Worm (Caenorhabditis elegans) whole organism, late embryonic: ENCODE results near the gene F53H4.6.

Source experiments
- T23F11.4 ChIP-seq: fragments of 200-800 bp; sonication (Bioruptor generic); optimal IDR thresholded peaks from 2 replicates; lab custom pipeline; 2018; ENCODE audit warnings: mild to moderate bottlenecking, missing genetic modification characterization, missing compliant biosample characterization
- ceh-22 ChIP-seq: sonication (generic microtip); optimal IDR thresholded peaks from 2 replicates; lab custom pipeline; 2017; ENCODE audit warnings: missing biosample characterization, missing genetic modification characterization
- dve-1 ChIP-seq: sonication (generic microtip); optimal IDR thresholded peaks from 2 replicates; lab custom pipeline; 2017; ENCODE audit warnings: antibody characterized with exemption, mild to moderate bottlenecking, missing genetic modification characterization, missing compliant biosample characterization
- fax-1 ChIP-seq: sonication (generic microtip); optimal IDR thresholded peaks from 2 replicates; lab custom pipeline; 2016; ENCODE audit warnings: missing genotype, missing genetic modification characterization, missing compliant biosample characterization
- gmeb-2 ChIP-seq: sonication (generic microtip); optimal IDR thresholded peaks from 2 replicates; lab custom pipeline; 2016; ENCODE audit warnings: missing genetic modification characterization, inconsistent platforms, missing compliant biosample characterization
- hlh-6 ChIP-seq: sonication (generic microtip); optimal IDR thresholded peaks from 2 replicates; lab custom pipeline; 2016; ENCODE audit warnings: missing genotype, missing genetic modification characterization, missing compliant biosample characterization
- lin-11 ChIP-seq: fragments of 200-800 bp; sonication (Bioruptor generic); optimal IDR thresholded peaks from 2 replicates; lab custom pipeline; 2018; ENCODE audit warnings: mild to moderate bottlenecking, missing genetic modification characterization, missing compliant biosample characterization
- nhr-11 ChIP-seq: fragments of 150-350 bp; optimal IDR thresholded peaks from 2 replicates; lab custom pipeline; 2014; ENCODE audit warnings: missing biosample characterization, missing genetic modification characterization
- pat-9 ChIP-seq: fragments of 200-800 bp; sonication (Bioruptor generic); optimal IDR thresholded peaks from 2 replicates; lab custom pipeline; 2018; ENCODE audit warnings: mild to moderate bottlenecking, missing genetic modification characterization, moderate library complexity, missing compliant biosample characterization
- pax-1 ChIP-seq: fragments of 150-350 bp; optimal IDR thresholded peaks from 2 replicates; lab custom pipeline; 2014; ENCODE audit warnings: missing biosample characterization, missing genetic modification characterization
- pros-1 ChIP-seq: fragments of 150-350 bp; optimal IDR thresholded peaks from 2 replicates; lab custom pipeline; 2014; ENCODE audit warnings: missing biosample characterization, missing genetic modification reagents, missing genetic modification characterization
- tbx-2 ChIP-seq: sonication (generic microtip); optimal IDR thresholded peaks from 2 replicates; lab custom pipeline; 2016; ENCODE audit warnings: missing genetic modification characterization, missing compliant biosample characterization
- unc-3 ChIP-seq, 2 experiments: fragments of 200-800 bp in 1 of 2; sonication (Bioruptor generic) in 1 of 2; sonication (generic microtip) in 1 of 2; conservative IDR thresholded peaks in 1 of 2; optimal IDR thresholded peaks in 1 of 2; 2 replicates each; pipeline versions ENCODE4 v1.3.6 to Lab custom; 2016 to 2022; ENCODE audit warnings: missing compliant biosample characterization in 2 of 2, missing genetic modification characterization in 2 of 2, missing genetic modification reagents in 1 of 2

DNA sequence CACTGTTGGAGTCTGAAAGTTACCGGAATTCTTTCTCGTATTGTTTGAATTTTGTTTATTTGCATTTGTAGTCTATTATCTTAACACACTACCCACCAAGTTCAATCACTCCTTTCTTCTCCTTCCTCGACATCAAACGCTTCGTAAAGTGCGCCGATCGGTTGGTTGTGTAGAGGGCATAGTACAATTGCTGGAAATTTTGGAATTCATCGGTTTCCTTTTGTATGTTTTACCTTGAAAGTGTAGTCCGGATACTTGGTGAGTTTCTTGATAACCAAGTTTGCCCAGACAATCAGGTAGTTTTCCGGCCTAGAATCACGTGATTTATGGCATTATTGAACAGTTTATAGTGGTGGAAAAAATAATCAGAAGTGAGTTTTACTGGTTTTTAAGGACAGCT lies 13.9 kb downstream of the F53H4.6 start:
- TF ChIP-seq lin-11 (tag; lab: Kevin White, UChicago) (no peak), pat-9 (no peak), unc-3 (GFP tag; conservative IDR thresholded peaks at IDR 0.05; lab: Robert Waterston, UW) (no peak), unc-3 (tag; optimal IDR thresholded peaks at IDR 0.05; lab: Kevin White, UChicago) (no peak), T23F11.4 (GFP tag; lab: Kevin White, UChicago) (no peak), tbx-2 (tag; lab: Kevin White, UChicago) (no peak), hlh-6 (tag; lab: Kevin White, UChicago) (no peak), fax-1 (tag; lab: Kevin White, UChicago) (no peak), gmeb-2 (tag; lab: Kevin White, UChicago) (no peak), ceh-22 (no peak), pax-1 (tag; lab: Kevin White, UChicago) (no peak), dve-1 (tag; lab: Kevin White, UChicago) (no peak), nhr-11 (no peak), pros-1 (tag; lab: Kevin White, UChicago) (no peak)
